Worm (Caenorhabditis elegans) whole organism, young adult: ENCODE results near the gene ugt-19.

Experiments used
- B0035.1 ChIP-seq: sonication (generic microtip); optimal IDR thresholded peaks from 2 replicates; lab custom pipeline; 2016; ENCODE audit warnings: missing genetic modification characterization, mild to moderate bottlenecking, missing compliant biosample characterization, missing genotype, missing genetic modification reagents
- F57A8.1 ChIP-seq: fragments of 200-800 bp; sonication (Bioruptor generic); optimal IDR thresholded peaks from 2 replicates; lab custom pipeline; 2018; ENCODE audit warnings: mild to moderate bottlenecking, missing genetic modification characterization, moderate library complexity, missing compliant biosample characterization
- F57C9.4 ChIP-seq: sonication (generic microtip); optimal IDR thresholded peaks from 2 replicates; lab custom pipeline; 2017; ENCODE audit warnings: mild to moderate bottlenecking, missing genetic modification characterization, missing compliant biosample characterization
- rpc-1 ChIP-seq, 2 experiments: fragments of 150-350 bp in 1 of 2; sonication (generic microtip) in 1 of 2; optimal IDR thresholded peaks; 2 replicates each; lab custom pipeline; 2014 to 2018; ENCODE audit warnings: missing biosample characterization in 1 of 2, missing genetic modification characterization in 1 of 2, missing genetic modification reagents in 1 of 2, missing genotype in 1 of 2
- unc-62 ChIP-seq: fragments of 150-350 bp; optimal IDR thresholded peaks from 2 replicates; lab custom pipeline; 2014; ENCODE audit warnings: missing biosample characterization, missing genetic modification reagents, missing genetic modification characterization

DNA sequence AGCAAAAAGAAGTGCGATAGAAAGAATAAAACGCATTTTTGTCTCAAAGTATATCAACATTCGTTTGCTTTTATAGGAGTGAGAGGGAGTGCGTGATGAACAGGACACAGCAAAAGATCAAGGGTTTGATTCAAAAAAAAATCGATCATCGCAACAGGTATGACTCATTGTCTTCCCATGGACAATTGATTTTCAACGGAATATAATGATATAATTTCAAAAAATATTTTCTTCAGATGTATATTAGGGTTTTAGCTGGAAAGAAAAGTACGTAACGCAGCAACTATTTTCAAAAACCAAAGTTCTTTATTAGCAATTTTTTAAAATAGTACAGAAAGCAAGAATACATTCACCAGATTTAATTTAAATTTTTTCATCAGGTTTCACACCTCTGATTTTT lies 12.6 kb upstream of the ugt-19 start, which contains the start of gene K08B4.7:
- TF ChIP-seq rpc-1 (optimal IDR thresholded peaks at IDR 0.05; lab: Kevin White, UChicago) (no peak), rpc-1 (tag; optimal IDR thresholded peaks at IDR 0.05; lab: Kevin White, UChicago) (no peak), F57A8.1 (GFP tag; lab: Kevin White, UChicago) (no peak), F57C9.4 (tag; lab: Kevin White, UChicago) (no peak), unc-62 (GFP tag; lab: Kevin White, UChicago) (no peak), B0035.1 (tag; lab: Kevin White, UChicago) (no peak)
